Fruit fly (Drosophila melanogaster): Measurements from ENCODE around the gene HP6.

DNA sequence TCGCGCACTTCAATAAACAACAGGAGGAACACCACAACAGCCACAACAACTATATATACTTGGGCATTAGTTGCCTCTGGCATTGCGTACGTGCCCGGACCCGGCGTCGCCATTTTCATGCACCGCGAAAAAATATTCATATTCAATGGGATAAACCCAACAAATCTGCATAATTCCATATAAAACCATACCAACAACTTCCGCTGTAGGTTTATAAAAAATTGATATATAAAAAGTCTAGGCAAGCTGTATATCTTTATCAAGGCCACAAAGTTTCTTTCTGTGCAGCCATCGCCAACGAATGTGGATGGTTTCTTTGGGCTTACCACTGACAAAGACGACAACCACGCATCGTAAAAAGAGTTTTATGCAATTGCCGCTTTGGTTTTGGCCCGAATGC is 5.3 kb upstream of the HP6 start:
- TF ChIP-seq h (optimal IDR thresholded peaks at IDR 0.05): no peak
- TF ChIP-seq psq (optimal IDR thresholded peaks at IDR 0.05): no peak
- no peak for TF ChIP-seq ttk (optimal IDR thresholded peaks at IDR 0.05)

Data from Kc167 (cell line).